Fruit fly (Drosophila melanogaster) whole organism, embryonic: ENCODE data around the gene CG2182.

ENCODE experiments used
- Atf3 ChIP-seq: fragments of 200-800 bp; sonication (Bioruptor generic); optimal IDR thresholded peaks from 3 replicates; lab custom pipeline; 2016; ENCODE audit warnings: missing biosample characterization, missing genetic modification characterization
- Awh ChIP-seq: fragments of 200-800 bp; sonication (Bioruptor generic); IDR thresholded peaks from 2 replicates; pipeline ENCODE4, ENCODE4 v1.3.6; 2022; ENCODE audit warnings: missing biosample characterization, missing genetic modification characterization
- Bgb ChIP-seq: fragments of 200-800 bp; sonication (Bioruptor generic); IDR thresholded peaks from 2 replicates; pipeline ENCODE4 v1.3.6; 2022; ENCODE audit warnings: missing biosample characterization, missing genetic modification characterization; ENCODE audit not compliant: partially characterized antibody
- C15 ChIP-seq: fragments of 200-800 bp; sonication (Bioruptor generic); IDR thresholded peaks from 3 replicates; pipeline ENCODE4 v1.3.6; 2022; ENCODE audit warnings: missing biosample characterization, missing genetic modification characterization
- CG10274 ChIP-seq: fragments of 200-800 bp; sonication (Bioruptor generic); optimal IDR thresholded peaks from 3 replicates; lab custom pipeline; 2017; ENCODE audit warnings: missing biosample characterization, mild to moderate bottlenecking, missing genetic modification characterization
- CG11093 ChIP-seq: fragments of 200-800 bp; sonication (Bioruptor generic); IDR thresholded peaks from 3 replicates; pipeline ENCODE4 v1.3.6; 2022; ENCODE audit warnings: missing biosample characterization, missing genetic modification characterization
- CG11247 ChIP-seq: fragments of 200-800 bp; sonication (Bioruptor generic); IDR thresholded peaks from 2 replicates; pipeline ENCODE4 v1.3.6; 2022; ENCODE audit warnings: missing biosample characterization, missing genetic modification characterization
- CG12744 ChIP-seq: fragments of 200-800 bp; sonication (Bioruptor generic); optimal IDR thresholded peaks from 2 replicates; lab custom pipeline; 2016; ENCODE audit warnings: missing biosample characterization, missing genetic modification characterization
- CG13123 ChIP-seq: fragments of 200-800 bp; sonication (Bioruptor generic); optimal IDR thresholded peaks from 2 replicates; lab custom pipeline; 2016; ENCODE audit warnings: missing biosample characterization, missing genetic modification characterization
- CG17361 ChIP-seq: fragments of 200-800 bp; sonication (Bioruptor generic); IDR thresholded peaks from 3 replicates; pipeline ENCODE4 v1.3.6; 2022; ENCODE audit warnings: missing biosample characterization, missing genetic modification characterization
- CG2875 ChIP-seq: fragments of 200-800 bp; sonication (Bioruptor generic); optimal IDR thresholded peaks from 2 replicates; lab custom pipeline; 2017; ENCODE audit warnings: missing biosample characterization, mild to moderate bottlenecking, missing genetic modification characterization, missing genetic modification reagents
- CG2889 ChIP-seq: fragments of 200-800 bp; sonication (Bioruptor generic); IDR thresholded peaks from 3 replicates; pipeline ENCODE4 v1.3.6; 2022; ENCODE audit warnings: missing biosample characterization, missing genetic modification characterization
- CG31441 ChIP-seq: fragments of 200-800 bp; sonication (Bioruptor generic); IDR thresholded peaks from 2 replicates; pipeline ENCODE4 v1.3.6; 2022; ENCODE audit warnings: missing biosample characterization, missing genetic modification characterization
- CG3847 ChIP-seq: fragments of 200-800 bp; sonication (Bioruptor generic); IDR thresholded peaks from 2 replicates; pipeline ENCODE4 v1.3.6; 2022; ENCODE audit warnings: missing biosample characterization, missing genetic modification characterization
- CG42726 ChIP-seq: fragments of 200-800 bp; sonication (Bioruptor generic); IDR thresholded peaks from 2 replicates; pipeline ENCODE4 v1.3.6; 2022; ENCODE audit warnings: missing biosample characterization, missing genetic modification characterization; ENCODE audit not compliant: partially characterized antibody
- CG5180 ChIP-seq: fragments of 200-800 bp; sonication (Bioruptor generic); optimal IDR thresholded peaks from 3 replicates; lab custom pipeline; 2017; ENCODE audit warnings: missing biosample characterization, missing genetic modification characterization, mild to moderate bottlenecking, moderate library complexity, missing genetic modification reagents
- CG6813 ChIP-seq: fragments of 200-800 bp; sonication (Bioruptor generic); optimal IDR thresholded peaks from 2 replicates; lab custom pipeline; 2017; ENCODE audit warnings: missing biosample characterization, missing genetic modification characterization, mild to moderate bottlenecking, moderate library complexity, missing genetic modification reagents
- E2f1 ChIP-seq: fragments of 200-800 bp; sonication (Bioruptor generic); IDR thresholded peaks from 2 replicates; pipeline ENCODE4 v1.3.6; 2022; ENCODE audit warnings: missing biosample characterization, missing genetic modification characterization
- Eip74EF ChIP-seq, 2 experiments: fragments of 200-800 bp in 1 of 2; fragments of >200 bp in 1 of 2; sonication (Bioruptor generic) in 1 of 2; optimal IDR thresholded peaks; 2 replicates each; lab custom pipeline; 2017 to 2019; ENCODE audit warnings: missing biosample characterization in 2 of 2, missing genetic modification characterization in 2 of 2, mild to moderate bottlenecking in 1 of 2, moderate library complexity in 1 of 2
- Fer3 ChIP-seq: fragments of 200-800 bp; sonication (Bioruptor generic); optimal IDR thresholded peaks from 2 replicates; lab custom pipeline; 2018; ENCODE audit warnings: missing biosample characterization, mild to moderate bottlenecking, missing genetic modification characterization, moderate library complexity
- Hand ChIP-seq: fragments of 200-800 bp; sonication (Bioruptor generic); optimal IDR thresholded peaks from 2 replicates; lab custom pipeline; 2017; ENCODE audit warnings: mild to moderate bottlenecking, missing biosample characterization, missing genetic modification reagents, missing genetic modification characterization
- Lpt ChIP-seq: fragments of >200 bp; optimal IDR thresholded peaks from 2 replicates; lab custom pipeline; 2018; ENCODE audit warnings: missing biosample characterization, missing genetic modification characterization
- Meics ChIP-seq: fragments of 200-800 bp; sonication (Bioruptor generic); optimal IDR thresholded peaks from 2 replicates; lab custom pipeline; 2017; ENCODE audit warnings: missing biosample characterization, mild to moderate bottlenecking, missing genetic modification characterization
- Mrtf ChIP-seq: fragments of 200-800 bp; sonication (Bioruptor generic); IDR thresholded peaks from 3 replicates; pipeline ENCODE4 v1.3.6; 2022; ENCODE audit warnings: missing biosample characterization, missing genetic modification characterization
- NFAT ChIP-seq: fragments of 200-800 bp; sonication (Bioruptor generic); IDR thresholded peaks from 2 replicates; pipeline ENCODE4 v1.3.6; 2022; ENCODE audit warnings: missing biosample characterization, missing genetic modification characterization
- Side ChIP-seq: fragments of 200-800 bp; sonication (Bioruptor generic); optimal IDR thresholded peaks from 2 replicates; lab custom pipeline; 2016; ENCODE audit warnings: missing biosample characterization, missing genetic modification characterization
- Sin3A ChIP-seq: fragments of >200 bp; optimal IDR thresholded peaks from 2 replicates; lab custom pipeline; 2018
- Sox100B ChIP-seq: fragments of 200-800 bp; sonication (Bioruptor generic); optimal IDR thresholded peaks from 3 replicates; lab custom pipeline; 2018; ENCODE audit warnings: missing biosample characterization, mild to moderate bottlenecking, missing genetic modification characterization
- Tbp ChIP-seq: fragments of >200 bp; optimal IDR thresholded peaks from 2 replicates; lab custom pipeline; 2018; ENCODE audit warnings: missing biosample characterization, missing genetic modification characterization
- YL-1 ChIP-seq: fragments of 200-800 bp; sonication (Bioruptor generic); optimal IDR thresholded peaks from 3 replicates; lab custom pipeline; 2017; ENCODE audit warnings: missing biosample characterization, mild to moderate bottlenecking, missing genetic modification characterization
- da ChIP-seq: fragments of 200-800 bp; sonication (Bioruptor generic); optimal IDR thresholded peaks from 2 replicates; lab custom pipeline; 2016; ENCODE audit warnings: missing biosample characterization, missing genetic modification characterization
- en ChIP-seq: fragments of 200-800 bp; sonication (Bioruptor generic); optimal IDR thresholded peaks from 2 replicates; lab custom pipeline; 2016; ENCODE audit warnings: missing biosample characterization, missing genetic modification characterization
- eyg ChIP-seq: fragments of 200-800 bp; sonication (Bioruptor generic); optimal IDR thresholded peaks from 3 replicates; lab custom pipeline; 2016; ENCODE audit warnings: missing biosample characterization, missing genetic modification characterization
- gsb-n ChIP-seq: fragments of 200-800 bp; sonication (Bioruptor generic); optimal IDR thresholded peaks from 3 replicates; lab custom pipeline; 2018; ENCODE audit warnings: missing biosample characterization, mild to moderate bottlenecking, missing genetic modification characterization
- kay ChIP-seq: fragments of 200-800 bp; sonication (Bioruptor generic); optimal IDR thresholded peaks from 2 replicates; lab custom pipeline; 2016; ENCODE audit warnings: missing biosample characterization, missing genetic modification characterization
- klu ChIP-seq: fragments of 200-800 bp; sonication (Bioruptor generic); IDR thresholded peaks from 2 replicates; pipeline ENCODE4 v1.3.6; 2022; ENCODE audit warnings: missing biosample characterization, missing genetic modification characterization
- mam ChIP-seq: fragments of 200-800 bp; sonication (Bioruptor generic); optimal IDR thresholded peaks from 3 replicates; lab custom pipeline; 2016; ENCODE audit warnings: missing biosample characterization, missing genetic modification characterization
- nerfin-1 ChIP-seq: fragments of 200-800 bp; sonication (Bioruptor generic); optimal IDR thresholded peaks from 3 replicates; lab custom pipeline; 2019; ENCODE audit warnings: missing biosample characterization, mild to moderate bottlenecking, missing genetic modification characterization, moderate library complexity
- odd ChIP-seq: fragments of 200-800 bp; sonication (Bioruptor generic); optimal IDR thresholded peaks from 2 replicates; lab custom pipeline; 2017; ENCODE audit warnings: missing biosample characterization, mild to moderate bottlenecking, missing genetic modification characterization
- pfk ChIP-seq: fragments of 200-800 bp; sonication (Bioruptor generic); optimal IDR thresholded peaks from 2 replicates; lab custom pipeline; 2018; ENCODE audit warnings: missing biosample characterization, mild to moderate bottlenecking, missing genetic modification characterization, moderate library complexity
- pho ChIP-seq: fragments of 200-800 bp; sonication (Bioruptor generic); optimal IDR thresholded peaks from 2 replicates; lab custom pipeline; 2016; ENCODE audit warnings: missing biosample characterization, missing genetic modification characterization
- prd ChIP-seq, 3 experiments: fragments of >200 bp in 2 of 3; fragments of 200-800 bp in 1 of 3; sonication (Bioruptor generic) in 1 of 3; optimal IDR thresholded peaks in 2 of 3; IDR thresholded peaks in 1 of 3; 2 replicates in 2 of 3; 3 replicates in 1 of 3; pipeline versions ENCODE4 v1.3.6 to Lab custom; 2017 to 2022; ENCODE audit warnings: missing biosample characterization in 1 of 3, missing genetic modification characterization in 1 of 3
- pzg ChIP-seq: fragments of 200-800 bp; sonication (Bioruptor generic); optimal IDR thresholded peaks from 3 replicates; lab custom pipeline; 2018; ENCODE audit warnings: missing biosample characterization, mild to moderate bottlenecking, missing genetic modification characterization, moderate library complexity
- slp2 ChIP-seq: fragments of 200-800 bp; sonication (Bioruptor generic); optimal IDR thresholded peaks from 2 replicates; lab custom pipeline; 2016; ENCODE audit warnings: missing biosample characterization, missing genetic modification characterization
- stc ChIP-seq: fragments of 200-800 bp; sonication (Bioruptor generic); IDR thresholded peaks from 2 replicates; pipeline ENCODE4 v1.3.6; 2022; ENCODE audit warnings: missing biosample characterization, missing genetic modification characterization
- tin ChIP-seq: fragments of 200-800 bp; sonication (Bioruptor generic); optimal IDR thresholded peaks from 3 replicates; lab custom pipeline; 2016; ENCODE audit warnings: missing biosample characterization, missing genetic modification characterization
- tna ChIP-seq: fragments of 200-800 bp; sonication (Bioruptor generic); IDR thresholded peaks from 2 replicates; pipeline ENCODE4 v1.3.6; 2022; ENCODE audit warnings: missing biosample characterization, missing genetic modification characterization; ENCODE audit not compliant: partially characterized antibody
- tup ChIP-seq: fragments of 200-800 bp; sonication (Bioruptor generic); optimal IDR thresholded peaks from 2 replicates; lab custom pipeline; 2016; ENCODE audit warnings: missing biosample characterization, mild to moderate bottlenecking, missing genetic modification characterization, moderate library complexity
- vvl ChIP-seq: fragments of 200-800 bp; sonication (Bioruptor generic); IDR thresholded peaks from 2 replicates; pipeline ENCODE4 v1.3.6; 2022; ENCODE audit warnings: missing biosample characterization, missing genetic modification characterization

The CG2182 gene

dm6 chr3R:5682921-5683748, 23.4 kb upstream of the CG2182 start (continued):
- 0 out of 2 replicates have a peak, but pooled peaks have one; percentile 10 for TF ChIP-seq stc
- TF ChIP-seq mam (GFP tag; lab: Kevin White, UChicago) = peak; percentile 11
- no peak for TF ChIP-seq prd (optimal IDR thresholded peaks at IDR 0.05; lab: Kevin White, UChicago)
- TF ChIP-seq prd (GFP tag; IDR thresholded peaks at IDR 0.05; lab: Robert Waterston, UW) = peak; percentile 50; the same call in 2 of the 3 replicates
- no peak for TF ChIP-seq kay (GFP tag; lab: Kevin White, UChicago)
- no peak for TF ChIP-seq tup
- peak; percentile 30; the same call in 2 of the 3 replicates for TF ChIP-seq Mrtf
- no peak for TF ChIP-seq tna (GFP tag; lab: Robert Waterston, UW)
- TF ChIP-seq NFAT (GFP tag; lab: Robert Waterston, UW) = no peak
- TF ChIP-seq nerfin-1 = peak; percentile 49
- TF ChIP-seq Sox100B (GFP tag; lab: Kevin White, UChicago) = no peak
- 0 out of 3 replicates have a peak, but pooled peaks have one; percentile 33 for TF ChIP-seq CG11093
- no peak for TF ChIP-seq Lpt (GFP tag; lab: Kevin White, UChicago)
- TF ChIP-seq CG6813 (GFP tag; lab: Kevin White, UChicago) = peak; percentile 32
- no peak for TF ChIP-seq Fer3 (tag; lab: Kevin White, UChicago)
- no peak for TF ChIP-seq Hand (GFP tag; lab: Kevin White, UChicago)
- peak; percentile 29 for TF ChIP-seq Atf3
- no peak for TF ChIP-seq CG10274 (GFP tag; lab: Kevin White, UChicago)
- TF ChIP-seq CG13123 = no peak
- peak in 1 of 2 experiments; percentile 75 for TF ChIP-seq Eip74EF (GFP tag; optimal IDR thresholded peaks at IDR 0.05; lab: Kevin White, UChicago)
- peak; percentile 28; the same call in 1 of the 3 replicates for TF ChIP-seq CG2889
- peak; percentile 31 for TF ChIP-seq slp2 (GFP tag; lab: Kevin White, UChicago)
- TF ChIP-seq gsb-n = peak; percentile 77
- no peak for TF ChIP-seq Bgb (GFP tag; lab: Robert Waterston, UW)
- no peak for TF ChIP-seq odd (GFP tag; lab: Kevin White, UChicago)
- no peak; the same call in 1 of the 2 replicates for TF ChIP-seq CG42726 (GFP tag; lab: Robert Waterston, UW)
- TF ChIP-seq CG31441 = peak; percentile 83
- TF ChIP-seq Sin3A = no peak
- TF ChIP-seq Tbp (GFP tag; lab: Kevin White, UChicago) = no peak
- TF ChIP-seq da (GFP tag; lab: Kevin White, UChicago) = no peak
- TF ChIP-seq vvl = peak; percentile 59
- TF ChIP-seq E2f1 (GFP tag; lab: Robert Waterston, UW) = peak; percentile 58
- TF ChIP-seq Side (GFP tag; lab: Kevin White, UChicago) = no peak
- TF ChIP-seq eyg (GFP tag; lab: Kevin White, UChicago) = no peak
- TF ChIP-seq pfk (GFP tag; lab: Kevin White, UChicago) = no peak
- TF ChIP-seq pho = no peak
- no peak for TF ChIP-seq Awh (GFP tag; lab: Robert Waterston, UW)
- TF ChIP-seq klu (GFP tag; lab: Robert Waterston, UW) = no peak
- TF ChIP-seq tin (GFP tag; lab: Kevin White, UChicago) = peak; percentile 59
- no peak for TF ChIP-seq C15 (GFP tag; lab: Robert Waterston, UW)
- no peak for TF ChIP-seq CG11247 (GFP tag; lab: Robert Waterston, UW)
- TF ChIP-seq CG12744 = no peak
- peak; percentile 78 for TF ChIP-seq CG17361
- TF ChIP-seq Meics (GFP tag; lab: Kevin White, UChicago) = peak; percentile 20
- no peak for TF ChIP-seq CG5180 (GFP tag; lab: Kevin White, UChicago)
- peak; percentile 1 for TF ChIP-seq en
- no peak for TF ChIP-seq CG3847 (GFP tag; lab: Robert Waterston, UW)
- TF ChIP-seq YL-1 (GFP tag; lab: Kevin White, UChicago) = no peak
- TF ChIP-seq pzg = no peak
- peak; percentile 59 for TF ChIP-seq CG2875
